Fruit fly (Drosophila melanogaster): Measurements from ENCODE around the gene CG15365.

dm6 chrX:9013339-9013939 lies 54.3 kb downstream of the CG15365 start:
- TF ChIP-seq svp (GFP tag) (peak; percentile 67), Hr39 (GFP tag; optimal IDR thresholded peaks at IDR 0.05) (no peak), fkh (GFP tag; optimal IDR thresholded peaks at IDR 0.05) (no peak), CG11902 (GFP tag; optimal IDR thresholded peaks at IDR 0.05) (no peak)
